Worm (Caenorhabditis elegans) whole organism, mixed stage, embryonic: ENCODE results near the gene B0024.15.

ENCODE experiments used
- M03D4.4 ChIP-seq: sonication (generic microtip); optimal IDR thresholded peaks from 2 replicates; lab custom pipeline; 2017; ENCODE audit warnings: mild to moderate bottlenecking, missing genetic modification characterization, missing compliant biosample characterization
- blmp-1 ChIP-seq: fragments of 150-350 bp; optimal IDR thresholded peaks from 2 replicates; lab custom pipeline; 2014; ENCODE audit warnings: missing biosample characterization, missing genetic modification characterization
- ceh-39 ChIP-seq: fragments of 150-350 bp; optimal IDR thresholded peaks from 2 replicates; lab custom pipeline; 2014; ENCODE audit warnings: missing biosample characterization, missing genetic modification characterization
- ceh-43 ChIP-seq: fragments of 200-800 bp; sonication (Bioruptor generic); optimal IDR thresholded peaks from 2 replicates; lab custom pipeline; 2018; ENCODE audit warnings: mild to moderate bottlenecking, missing genetic modification characterization, moderate library complexity, missing compliant biosample characterization
- ceh-83 ChIP-seq: fragments of 200-800 bp; sonication (Bioruptor generic); optimal IDR thresholded peaks from 2 replicates; lab custom pipeline; 2018; ENCODE audit warnings: mild to moderate bottlenecking, missing genetic modification characterization, missing compliant biosample characterization
- ces-1 ChIP-seq: fragments of 150-350 bp; optimal IDR thresholded peaks from 2 replicates; lab custom pipeline; 2014; ENCODE audit warnings: missing biosample characterization, missing genetic modification reagents, missing genetic modification characterization
- cnd-1 ChIP-seq: fragments of 200-800 bp; sonication (Bioruptor generic); optimal IDR thresholded peaks from 2 replicates; lab custom pipeline; 2018; ENCODE audit warnings: mild to moderate bottlenecking, missing genetic modification characterization, missing compliant biosample characterization
- drap-1 ChIP-seq: fragments of 200-800 bp; sonication (Bioruptor generic); optimal IDR thresholded peaks from 3 replicates; lab custom pipeline; 2018; ENCODE audit warnings: mild to moderate bottlenecking, missing genetic modification characterization, missing compliant biosample characterization
- elt-1 ChIP-seq: sonication (generic microtip); optimal IDR thresholded peaks from 2 replicates; lab custom pipeline; 2017; ENCODE audit warnings: missing genetic modification characterization, mild to moderate bottlenecking, missing compliant biosample characterization, antibody characterized with exemption, moderate library complexity, borderline replicate concordance; ENCODE audit not compliant: insufficient read depth
- flh-1 ChIP-seq: fragments of 200-800 bp; sonication (Bioruptor generic); optimal IDR thresholded peaks from 2 replicates; lab custom pipeline; 2018; ENCODE audit warnings: mild to moderate bottlenecking, missing genetic modification characterization, moderate library complexity, missing compliant biosample characterization
- ham-2 ChIP-seq: fragments of 200-800 bp; sonication (Bioruptor generic); optimal IDR thresholded peaks from 2 replicates; lab custom pipeline; 2018; ENCODE audit warnings: mild to moderate bottlenecking, missing genetic modification characterization, missing compliant biosample characterization
- hlh-1 ChIP-seq: fragments of 150-350 bp; optimal IDR thresholded peaks from 2 replicates; lab custom pipeline; 2014; ENCODE audit warnings: missing biosample characterization, missing genetic modification reagents, missing genetic modification characterization
- lin-13 ChIP-seq: fragments of 150-350 bp; optimal IDR thresholded peaks from 2 replicates; lab custom pipeline; 2014; ENCODE audit warnings: missing biosample characterization, missing genetic modification characterization
- lin-32 ChIP-seq: fragments of 200-800 bp; sonication (Bioruptor generic); optimal IDR thresholded peaks from 2 replicates; lab custom pipeline; 2018; ENCODE audit warnings: mild to moderate bottlenecking, missing genetic modification characterization, missing compliant biosample characterization
- lsy-2 ChIP-seq: fragments of 150-350 bp; optimal IDR thresholded peaks from 2 replicates; lab custom pipeline; 2014; ENCODE audit warnings: missing biosample characterization, missing genetic modification characterization
- mep-1 ChIP-seq: fragments of 150-350 bp; optimal IDR thresholded peaks from 2 replicates; lab custom pipeline; 2017; ENCODE audit warnings: missing biosample characterization, missing genetic modification reagents, missing genetic modification characterization, inconsistent platforms
- mls-2 ChIP-seq: sonication (generic microtip); optimal IDR thresholded peaks from 2 replicates; lab custom pipeline; 2016; ENCODE audit warnings: mild to moderate bottlenecking, missing genetic modification characterization, moderate library complexity, missing compliant biosample characterization
- nhr-12 ChIP-seq: fragments of 150-350 bp; optimal IDR thresholded peaks from 2 replicates; lab custom pipeline; 2014; ENCODE audit warnings: missing biosample characterization, missing genetic modification characterization
- nhr-2 ChIP-seq: fragments of 150-350 bp; optimal IDR thresholded peaks from 2 replicates; lab custom pipeline; 2014; ENCODE audit warnings: missing biosample characterization, missing genetic modification characterization
- nhr-237 ChIP-seq: fragments of 150-350 bp; optimal IDR thresholded peaks from 2 replicates; lab custom pipeline; 2014; ENCODE audit warnings: missing biosample characterization, missing genetic modification characterization
- nhr-28 ChIP-seq: fragments of 150-350 bp; optimal IDR thresholded peaks from 2 replicates; lab custom pipeline; 2014; ENCODE audit warnings: missing biosample characterization, missing genetic modification characterization
- nhr-76 ChIP-seq: sonication (generic microtip); optimal IDR thresholded peaks from 2 replicates; lab custom pipeline; 2017; ENCODE audit warnings: missing biosample characterization, missing genetic modification characterization
- pha-4 ChIP-seq: fragments of 150-350 bp; optimal IDR thresholded peaks from 2 replicates; lab custom pipeline; 2018; ENCODE audit warnings: missing biosample characterization, missing genetic modification reagents, missing genetic modification characterization
- sem-2 ChIP-seq: fragments of 200-800 bp; sonication (Bioruptor generic); optimal IDR thresholded peaks from 2 replicates; lab custom pipeline; 2018; ENCODE audit warnings: mild to moderate bottlenecking, missing genetic modification characterization, missing compliant biosample characterization
- sptf-1 ChIP-seq: sonication (generic microtip); optimal IDR thresholded peaks from 2 replicates; lab custom pipeline; 2017; ENCODE audit warnings: mild to moderate bottlenecking, missing genetic modification characterization, moderate library complexity, missing compliant biosample characterization
- unc-120 ChIP-seq: sonication (generic microtip); optimal IDR thresholded peaks from 2 replicates; lab custom pipeline; 2017; ENCODE audit warnings: missing genetic modification characterization, missing compliant biosample characterization; ENCODE audit not compliant: poor library complexity, severe bottlenecking
- unc-39 ChIP-seq: fragments of 150-350 bp; optimal IDR thresholded peaks from 2 replicates; lab custom pipeline; 2014; ENCODE audit warnings: missing biosample characterization, missing genetic modification characterization
- unc-62 ChIP-seq: fragments of 150-350 bp; optimal IDR thresholded peaks from 2 replicates; lab custom pipeline; 2014; ENCODE audit warnings: missing biosample characterization, missing genetic modification reagents, missing genetic modification characterization
- zip-8 ChIP-seq: fragments of 150-350 bp; optimal IDR thresholded peaks from 2 replicates; lab custom pipeline; 2014; ENCODE audit warnings: missing biosample characterization, missing genetic modification characterization
- ztf-11 ChIP-seq: fragments of 150-350 bp; optimal IDR thresholded peaks from 2 replicates; lab custom pipeline; 2014; ENCODE audit warnings: missing biosample characterization, missing genetic modification characterization

Gene B0024.15

DNA sequence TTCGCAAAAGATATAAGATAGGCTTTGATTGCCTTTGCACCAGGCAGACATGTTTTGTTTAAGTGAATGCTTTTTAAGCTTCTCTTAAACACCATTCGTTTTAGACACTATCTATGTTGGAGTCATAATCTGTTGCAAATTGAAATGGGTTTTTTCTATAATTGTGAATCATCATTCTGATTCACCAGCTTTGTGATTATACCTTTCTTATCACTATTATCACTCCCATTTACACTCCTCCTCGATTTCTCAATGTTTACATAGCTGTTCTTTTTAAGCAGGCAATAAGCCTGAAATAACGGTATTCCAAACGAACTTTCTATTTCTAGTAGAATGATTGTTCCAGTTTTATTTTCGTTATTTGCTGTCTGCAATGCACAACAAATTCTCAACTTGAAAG lies 7.3 kb downstream of the B0024.15 start, which contains the start of gene B0024.4:
Gene B0024.4, plus strand, starts transcription at position 301 of the 400 bp plus-strand sequence.
- TF ChIP-seq unc-62 (no peak), lin-13 (no peak), cnd-1 (tag; lab: Kevin White, UChicago) (no peak), ztf-11 (no peak), nhr-28 (tag; lab: Kevin White, UChicago) (no peak), nhr-237 (tag; lab: Kevin White, UChicago) (no peak), zip-8 (tag; lab: Kevin White, UChicago) (no peak)

DNA sequence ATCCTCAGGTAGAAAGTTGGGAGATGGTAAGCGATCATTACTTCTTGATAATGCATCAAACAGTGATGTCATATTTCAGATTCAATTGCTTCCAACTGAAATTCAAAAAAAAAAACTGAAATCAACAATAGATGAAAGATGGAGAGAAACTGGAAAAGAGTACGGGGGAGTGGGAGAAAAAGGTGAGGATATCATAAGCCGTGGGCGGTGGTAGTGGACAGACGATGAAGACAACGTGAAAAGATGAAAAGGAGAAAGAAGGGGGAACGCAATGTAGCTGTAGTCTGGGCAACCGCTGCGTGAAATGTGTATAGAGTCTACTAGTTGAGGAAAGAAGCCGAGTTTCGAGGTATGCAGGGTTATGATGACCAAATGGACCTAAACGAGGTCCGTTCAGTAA lies 17.4 kb downstream of the B0024.15 start, which contains the start of gene che-12:
Gene che-12, minus strand, starts transcription at position 101 of the 400 bp plus-strand sequence.
- TF ChIP-seq lsy-2 (tag; lab: Kevin White, UChicago): no peak
- TF ChIP-seq nhr-12 (tag; lab: Kevin White, UChicago): no peak
- no peak for TF ChIP-seq sem-2 (GFP tag; lab: Kevin White, UChicago)
- TF ChIP-seq blmp-1 (tag; lab: Kevin White, UChicago): no peak
- TF ChIP-seq cnd-1 (tag; lab: Kevin White, UChicago): no peak
- TF ChIP-seq hlh-1 (tag; lab: Kevin White, UChicago): no peak
- no peak for TF ChIP-seq ceh-39 (tag; lab: Kevin White, UChicago)
- no peak for TF ChIP-seq nhr-28 (tag; lab: Kevin White, UChicago)
- TF ChIP-seq mls-2 (tag; lab: Kevin White, UChicago): no peak
- no peak for TF ChIP-seq nhr-76 (tag; lab: Kevin White, UChicago)
- TF ChIP-seq lin-32 (GFP tag; lab: Kevin White, UChicago): no peak
- no peak for TF ChIP-seq unc-120
- TF ChIP-seq M03D4.4 (tag; lab: Kevin White, UChicago): no peak
- TF ChIP-seq ham-2 (GFP tag; lab: Kevin White, UChicago): no peak
- no peak for TF ChIP-seq elt-1 (tag; lab: Kevin White, UChicago)
- TF ChIP-seq sptf-1: no peak
- TF ChIP-seq pha-4 (tag; lab: Kevin White, UChicago): no peak

DNA sequence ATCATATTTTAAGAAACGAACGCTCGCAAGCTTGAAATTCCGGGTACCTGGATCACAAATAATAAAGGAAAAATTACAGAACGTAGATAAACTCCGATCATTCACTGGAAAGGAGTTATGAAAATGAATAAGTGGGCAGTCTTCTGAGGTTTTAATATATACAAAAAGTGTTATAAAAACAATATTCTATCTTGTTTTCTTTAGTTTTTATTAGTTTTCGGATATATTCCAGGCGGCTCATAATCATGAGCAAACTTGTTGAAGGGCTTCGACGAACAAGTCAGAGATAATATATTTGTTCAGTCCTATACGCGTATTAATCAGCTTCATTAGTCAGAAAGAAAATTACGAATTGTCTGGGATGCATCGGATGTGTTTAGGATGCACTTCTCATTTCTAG lies 24.1 kb downstream of the B0024.15 start, which contains the start of gene gcy-6:
Gene gcy-6, minus strand, starts transcription at position 101 of the 400 bp plus-strand sequence.
- no peak for TF ChIP-seq unc-39 (tag; lab: Kevin White, UChicago)
- no peak for TF ChIP-seq ceh-43 (GFP tag; lab: Kevin White, UChicago)
- TF ChIP-seq nhr-2 (tag; lab: Kevin White, UChicago): no peak
- TF ChIP-seq ces-1 (GFP tag; lab: Kevin White, UChicago): no peak
- TF ChIP-seq sem-2 (GFP tag; lab: Kevin White, UChicago): no peak

DNA sequence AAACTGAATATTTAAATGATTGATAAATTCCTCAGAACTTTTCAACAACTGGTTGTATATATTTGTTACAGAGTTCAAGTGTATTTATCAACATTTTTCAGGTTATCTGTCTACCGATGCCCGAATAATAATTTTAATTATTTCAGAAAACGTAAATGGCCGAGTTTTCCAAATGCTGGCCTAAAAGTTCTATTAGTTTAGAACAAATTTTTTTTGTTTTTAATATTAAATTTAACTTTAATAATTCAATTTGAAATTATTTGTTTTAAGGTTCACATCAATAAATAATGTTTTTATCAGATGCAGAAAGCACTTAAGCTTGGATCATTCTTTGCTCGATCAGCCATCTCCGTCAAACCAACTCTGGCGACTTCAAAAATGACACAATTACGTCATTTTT lies 24.5 kb downstream of the B0024.15 start, which contains the start of gene trx-2:
Gene trx-2, plus strand, starts transcription at position 301 of the 400 bp plus-strand sequence.
- TF ChIP-seq mls-2 (tag; lab: Kevin White, UChicago) (no peak), zip-8 (tag; lab: Kevin White, UChicago) (no peak), pha-4 (tag; lab: Kevin White, UChicago) (no peak), cnd-1 (tag; lab: Kevin White, UChicago) (no peak), ces-1 (GFP tag; lab: Kevin White, UChicago) (no peak), nhr-2 (tag; lab: Kevin White, UChicago) (no peak), lin-13 (no peak), ceh-39 (tag; lab: Kevin White, UChicago) (no peak), blmp-1 (tag; lab: Kevin White, UChicago) (no peak), unc-120 (no peak), sem-2 (GFP tag; lab: Kevin White, UChicago) (no peak), ceh-43 (GFP tag; lab: Kevin White, UChicago) (no peak), unc-39 (tag; lab: Kevin White, UChicago) (no peak), sptf-1 (no peak), M03D4.4 (tag; lab: Kevin White, UChicago) (no peak), elt-1 (tag; lab: Kevin White, UChicago) (no peak), hlh-1 (tag; lab: Kevin White, UChicago) (no peak), ceh-83 (GFP tag; lab: Kevin White, UChicago) (no peak), nhr-28 (tag; lab: Kevin White, UChicago) (no peak)

DNA sequence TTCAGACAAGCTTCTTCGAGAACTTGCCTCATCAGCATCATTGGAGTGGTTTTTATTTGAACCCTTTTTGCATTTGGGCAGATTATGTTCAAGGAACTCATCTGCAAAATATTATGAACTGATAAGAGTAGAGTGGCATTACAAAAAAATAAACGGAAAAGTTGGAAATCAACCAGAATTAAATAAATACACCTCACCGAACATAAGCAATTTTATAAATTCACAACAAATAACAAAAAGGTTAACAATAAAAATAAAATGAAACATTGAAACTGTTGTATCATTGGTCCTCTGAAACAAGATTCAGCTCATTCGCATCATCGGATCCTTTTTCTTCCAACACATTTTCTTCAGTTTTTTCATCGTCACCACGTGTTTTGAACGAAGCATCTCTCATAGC lies 27.5 kb downstream of the B0024.15 start, which contains the start of gene asps-1:
Gene asps-1, minus strand, starts transcription at position 101 of the 400 bp plus-strand sequence.
- TF ChIP-seq lin-13 (no peak), mep-1 (tag; lab: Kevin White, UChicago) (no peak), cnd-1 (tag; lab: Kevin White, UChicago) (no peak), flh-1 (GFP tag; lab: Kevin White, UChicago) (no peak), nhr-28 (tag; lab: Kevin White, UChicago) (no peak), hlh-1 (tag; lab: Kevin White, UChicago) (no peak), ceh-39 (tag; lab: Kevin White, UChicago) (no peak), unc-62 (no peak), nhr-12 (tag; lab: Kevin White, UChicago) (no peak), sem-2 (GFP tag; lab: Kevin White, UChicago) (no peak), blmp-1 (tag; lab: Kevin White, UChicago) (no peak), drap-1 (GFP tag; lab: Kevin White, UChicago) (no peak), ces-1 (GFP tag; lab: Kevin White, UChicago) (no peak), ztf-11 (no peak)
